Worm (Caenorhabditis elegans): ENCODE results near the gene ZK622.5.

Gene ZK622.5

ce11 chrII:5293287-5293850, 4.1 kb downstream of the ZK622.5 start, which contains the start of gene ZK622.1 (continued):
- no peak for TF ChIP-seq ccch-3 (GFP tag; optimal IDR thresholded peaks at IDR 0.05)
- TF ChIP-seq zfh-2 (GFP tag; conservative IDR thresholded peaks at IDR 0.05) = no peak
- peak; percentile 5 for TF ChIP-seq chd-7 (tag; optimal IDR thresholded peaks at IDR 0.05)
- no peak for TF ChIP-seq ceh-91 (GFP tag; IDR thresholded peaks at IDR 0.05)
- TF ChIP-seq F49E8.2 (tag; optimal IDR thresholded peaks at IDR 0.05; ENCODE audit: insufficient read depth) = no peak
- TF ChIP-seq mxl-1 (tag; optimal IDR thresholded peaks at IDR 0.05) = peak; percentile 26
- TF ChIP-seq hrde-1 (tag; optimal IDR thresholded peaks at IDR 0.05; ENCODE audit: borderline replicate concordance) = no peak
- TF ChIP-seq gei-17 (GFP tag; optimal IDR thresholded peaks at IDR 0.05) = no peak
- no peak for TF ChIP-seq athp-1 (tag; optimal IDR thresholded peaks at IDR 0.05)
- no peak for TF ChIP-seq B0336.3 (GFP tag; IDR thresholded peaks at IDR 0.05)
- TF ChIP-seq D2030.7 (GFP tag; IDR thresholded peaks at IDR 0.05) = peak; percentile 63
- TF ChIP-seq T07F8.4 (tag; optimal IDR thresholded peaks at IDR 0.05) = peak; percentile 44
- peak; percentile 55 for TF ChIP-seq ceh-27 (GFP tag; optimal IDR thresholded peaks at IDR 0.05)
- no peak for TF ChIP-seq unc-62 (GFP tag; optimal IDR thresholded peaks at IDR 0.05)
- no peak for TF ChIP-seq snpc-1.1 (tag; optimal IDR thresholded peaks at IDR 0.05; ENCODE audit: insufficient read depth)
- peak; percentile 25 for TF ChIP-seq hlh-12 (tag; optimal IDR thresholded peaks at IDR 0.05)
- no peak for TF ChIP-seq cebp-2 (GFP tag; IDR thresholded peaks at IDR 0.05)
- TF ChIP-seq aptf-3 (GFP tag; IDR thresholded peaks at IDR 0.05) = no peak
- TF ChIP-seq hmg-20 (GFP tag; IDR thresholded peaks at IDR 0.05) = 0 out of 2 replicates have a peak, but pooled peaks have one; percentile 33
- no peak for TF ChIP-seq repo-1 (tag; optimal IDR thresholded peaks at IDR 0.05)
- TF ChIP-seq tbp1 (GFP tag; optimal IDR thresholded peaks at IDR 0.05) = peak; percentile 98
- peak; percentile 87 for TF ChIP-seq B0261.1 (tag; optimal IDR thresholded peaks at IDR 0.05)
- TF ChIP-seq unc-130 (GFP tag; optimal IDR thresholded peaks at IDR 0.05) = no peak
- TF ChIP-seq lag-1 (GFP tag; IDR thresholded peaks at IDR 0.05) = no peak
- no peak for TF ChIP-seq nhr-120 (GFP tag; IDR thresholded peaks at IDR 0.05)
- no peak for TF ChIP-seq F57C9.4 (tag; optimal IDR thresholded peaks at IDR 0.05)
- TF ChIP-seq ztf-18 (tag; optimal IDR thresholded peaks at IDR 0.05) = peak; percentile 48
- TF ChIP-seq him-1 (tag; optimal IDR thresholded peaks at IDR 0.05) = peak; percentile 94
- no peak for TF ChIP-seq lsy-27 (tag; optimal IDR thresholded peaks at IDR 0.05; ENCODE audit: borderline replicate concordance, insufficient read depth)
- TF ChIP-seq snpc-1.3 (tag; optimal IDR thresholded peaks at IDR 0.05; ENCODE audit: insufficient read depth) = no peak
- no peak for TF ChIP-seq ceh-58 (GFP tag; IDR thresholded peaks at IDR 0.05)
- TF ChIP-seq ztf-28 (GFP tag; IDR thresholded peaks at IDR 0.05) = 0 out of 2 replicates have a peak, but pooled peaks have one; percentile 54
- TF ChIP-seq C06A6.2 (GFP tag; conservative IDR thresholded peaks at IDR 0.05) = no peak
- no peak for TF ChIP-seq egl-18 (GFP tag; IDR thresholded peaks at IDR 0.05)

ce11 chrII:5297718-5298117, 8.5 kb downstream of the ZK622.5 start:
- no peak for TF ChIP-seq ets-4 (GFP tag; optimal IDR thresholded peaks at IDR 0.05)
- TF ChIP-seq ceh-91 (GFP tag; IDR thresholded peaks at IDR 0.05) = no peak
- TF ChIP-seq ceh-27 (GFP tag; optimal IDR thresholded peaks at IDR 0.05) = no peak
- no peak for TF ChIP-seq hlh-12 (tag; optimal IDR thresholded peaks at IDR 0.05)
- no peak for TF ChIP-seq snpc-1.3 (tag; optimal IDR thresholded peaks at IDR 0.05; ENCODE audit: insufficient read depth)
- TF ChIP-seq T26A5.8 (tag; optimal IDR thresholded peaks at IDR 0.05) = no peak
- no peak for TF ChIP-seq Y53F4B.3 (GFP tag; IDR thresholded peaks at IDR 0.05)
- TF ChIP-seq nhr-80 (tag; optimal IDR thresholded peaks at IDR 0.05) = no peak
- TF ChIP-seq gei-17 (GFP tag; optimal IDR thresholded peaks at IDR 0.05) = no peak

All from whole organism, young adult.